Worm (Caenorhabditis elegans): Measurements from ENCODE around the gene sel-2.

- TF ChIP-seq unc-130 (GFP tag; optimal IDR thresholded peaks at IDR 0.05) (no peak), zfh-2 (GFP tag; conservative IDR thresholded peaks at IDR 0.05) (no peak), egl-44 (GFP tag; IDR thresholded peaks at IDR 0.05) (no peak), hlh-26 (GFP tag; conservative IDR thresholded peaks at IDR 0.05) (no peak)
Observed at ce11 chrIII:4587177-4587576, 25.0 kb downstream of the sel-2 start, which contains the start of the genes F35G12.7 and smc-4.
